Worm (Caenorhabditis elegans) whole organism, L4/young adult: Measurements from ENCODE around the gene nit-1.

ENCODE experiments used
- W03F9.2 ChIP-seq: fragments of 150-350 bp; optimal IDR thresholded peaks from 2 replicates; lab custom pipeline; 2014; ENCODE audit warnings: missing biosample characterization, missing genetic modification characterization
- him-1 ChIP-seq: sonication (generic microtip); optimal IDR thresholded peaks from 2 replicates; lab custom pipeline; 2016; ENCODE audit warnings: missing genotype, missing genetic modification reagents, missing genetic modification characterization, missing compliant biosample characterization

DNA sequence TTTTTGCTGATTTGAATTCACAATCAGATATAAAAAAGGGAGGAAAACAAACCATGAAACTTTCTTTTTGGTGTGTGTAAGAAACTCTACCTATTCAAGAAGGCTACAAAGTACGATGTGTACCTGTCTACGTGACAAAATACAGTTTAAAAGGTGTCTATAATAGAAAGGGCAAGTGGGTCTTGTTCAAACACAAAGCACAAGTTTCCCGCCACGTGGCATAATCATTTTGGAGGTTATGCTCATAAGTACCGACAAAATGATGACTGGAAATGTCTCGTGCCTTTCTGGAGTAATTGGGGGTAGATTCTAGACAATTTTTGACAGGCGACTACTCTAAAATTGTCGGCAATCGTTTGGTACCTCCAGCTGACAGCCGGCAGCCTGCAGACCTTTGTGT lies 47.1 kb upstream of the nit-1 start:
- no peak for TF ChIP-seq him-1
- TF ChIP-seq W03F9.2 (tag; lab: Kevin White, UChicago) = no peak
